Worm (Caenorhabditis elegans): ENCODE measurements around the gene fbxb-111.

DNA sequence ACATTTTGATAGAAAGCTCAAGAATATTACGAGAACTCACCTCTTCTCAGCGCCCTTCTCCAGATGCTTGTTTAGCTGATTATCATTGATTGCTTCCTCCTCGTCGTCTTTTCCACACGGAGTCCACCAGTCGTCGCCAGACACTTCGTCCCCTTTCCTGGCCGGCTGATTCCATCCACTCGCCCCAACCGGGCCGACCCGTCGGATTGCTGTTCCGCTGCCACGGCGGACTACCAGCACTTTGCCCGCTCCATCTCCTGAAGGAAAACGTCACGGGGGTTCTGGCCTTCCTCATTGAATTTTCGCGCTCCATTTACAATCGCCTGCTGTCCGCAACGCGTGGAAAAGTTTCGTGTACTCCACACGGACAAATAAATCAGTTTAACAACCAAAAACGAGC lies 8.6 kb upstream of the fbxb-111 start:
- no peak for TF ChIP-seq elt-2 (tag; optimal IDR thresholded peaks at IDR 0.05)
- no peak for TF ChIP-seq nhr-237 (tag; optimal IDR thresholded peaks at IDR 0.05)
- no peak for TF ChIP-seq ceh-16 (tag; optimal IDR thresholded peaks at IDR 0.05)
- no peak for TF ChIP-seq nhr-43 (tag; optimal IDR thresholded peaks at IDR 0.05; ENCODE audit: poor library complexity, severe bottlenecking)
- TF ChIP-seq ama-1 (optimal IDR thresholded peaks at IDR 0.05) = no peak
- no peak for TF ChIP-seq ceh-28 (tag; optimal IDR thresholded peaks at IDR 0.05)
- TF ChIP-seq pha-4 (tag; optimal IDR thresholded peaks at IDR 0.05) = no peak
- TF ChIP-seq lin-39 (tag; optimal IDR thresholded peaks at IDR 0.05) = no peak
- no peak for TF ChIP-seq aly-2 (tag; optimal IDR thresholded peaks at IDR 0.05)
- TF ChIP-seq unc-39 (tag; optimal IDR thresholded peaks at IDR 0.05) = no peak
- no peak for TF ChIP-seq pqm-1 (tag; optimal IDR thresholded peaks at IDR 0.05)
- TF ChIP-seq nhr-23 (tag; optimal IDR thresholded peaks at IDR 0.05) = no peak

Measured in whole organism, L3 larva.